Worm (Caenorhabditis elegans) whole organism, L1 larva: ENCODE measurements around the gene nhr-138.

Experiments used
- C04F5.9 ChIP-seq: sonication (generic microtip); optimal IDR thresholded peaks from 2 replicates; lab custom pipeline; 2016; ENCODE audit warnings: missing genetic modification characterization, missing compliant biosample characterization
- C16A3.4 ChIP-seq: fragments of 150-350 bp; optimal IDR thresholded peaks from 2 replicates; lab custom pipeline; 2014; ENCODE audit warnings: missing biosample characterization, missing genetic modification characterization
- alr-1 ChIP-seq: fragments of 200-800 bp; sonication (Bioruptor generic); optimal IDR thresholded peaks from 2 replicates; lab custom pipeline; 2018; ENCODE audit warnings: borderline replicate concordance, mild to moderate bottlenecking, missing genetic modification characterization, missing compliant biosample characterization
- ama-1 ChIP-seq: fragments of 150-350 bp; optimal IDR thresholded peaks from 2 replicates; lab custom pipeline; 2014
- ceh-63 ChIP-seq: fragments of 200-800 bp; sonication (Bioruptor generic); optimal IDR thresholded peaks from 2 replicates; lab custom pipeline; 2018; ENCODE audit warnings: mild to moderate bottlenecking, missing genetic modification characterization, missing compliant biosample characterization
- ceh-82 ChIP-seq, 3 experiments: fragments of 150-350 bp in 1 of 3; sonication (generic microtip) in 2 of 3; optimal IDR thresholded peaks; 2 replicates each; lab custom pipeline; 2014 to 2017; ENCODE audit warnings: missing biosample characterization in 3 of 3, missing genetic modification characterization in 3 of 3
- ces-1 ChIP-seq: fragments of 150-350 bp; optimal IDR thresholded peaks from 2 replicates; lab custom pipeline; 2014; ENCODE audit warnings: missing biosample characterization, missing genetic modification reagents, missing genetic modification characterization
- efl-3 ChIP-seq: fragments of 200-800 bp; sonication (Bioruptor generic); optimal IDR thresholded peaks from 2 replicates; lab custom pipeline; 2018; ENCODE audit warnings: mild to moderate bottlenecking, missing genetic modification characterization, missing compliant biosample characterization
- egl-13 ChIP-seq: sonication (generic microtip); optimal IDR thresholded peaks from 2 replicates; lab custom pipeline; 2016; ENCODE audit warnings: missing genotype, missing genetic modification reagents, missing genetic modification characterization, missing compliant biosample characterization
- elt-2 ChIP-seq: sonication (generic microtip); optimal IDR thresholded peaks from 2 replicates; lab custom pipeline; 2016; ENCODE audit warnings: missing genetic modification characterization, mild to moderate bottlenecking, inconsistent platforms, missing compliant biosample characterization, missing genetic modification reagents
- fos-1 ChIP-seq: fragments of 150-350 bp; optimal IDR thresholded peaks from 2 replicates; lab custom pipeline; 2014; ENCODE audit warnings: missing biosample characterization, missing genetic modification characterization
- hpl-2 ChIP-seq: fragments of 150-350 bp; optimal IDR thresholded peaks from 2 replicates; lab custom pipeline; 2014; ENCODE audit warnings: missing biosample characterization, missing genetic modification reagents, missing genetic modification characterization
- irx-1 ChIP-seq: sonication (generic microtip); optimal IDR thresholded peaks from 2 replicates; lab custom pipeline; 2016; ENCODE audit warnings: missing genetic modification characterization, missing compliant biosample characterization
- isw-1 ChIP-seq: fragments of 200-800 bp; sonication (Bioruptor generic); IDR thresholded peaks from 2 replicates; pipeline ENCODE4 v1.3.6; 2022; ENCODE audit warnings: missing genetic modification characterization, missing compliant biosample characterization
- jun-1 ChIP-seq: fragments of 150-350 bp; optimal IDR thresholded peaks from 2 replicates; lab custom pipeline; 2014; ENCODE audit warnings: missing biosample characterization, missing genetic modification reagents, missing genetic modification characterization
- lin-35 ChIP-seq, 2 experiments: fragments of 150-350 bp; optimal IDR thresholded peaks; 2 replicates each; lab custom pipeline; 2014; ENCODE audit warnings: missing biosample characterization in 2 of 2, missing genetic modification characterization in 2 of 2, missing genetic modification reagents in 2 of 2
- lir-3 ChIP-seq: sonication (generic microtip); optimal IDR thresholded peaks from 2 replicates; lab custom pipeline; 2016; ENCODE audit warnings: mild to moderate bottlenecking, missing genetic modification characterization, moderate library complexity, missing compliant biosample characterization; ENCODE audit not compliant: poor library complexity
- mdl-1 ChIP-seq, 2 experiments: fragments of 150-350 bp; optimal IDR thresholded peaks; 2 replicates each; lab custom pipeline; 2014 to 2017; ENCODE audit warnings: missing biosample characterization in 2 of 2, missing genetic modification characterization in 2 of 2, inconsistent platforms in 1 of 2
- mef-2 ChIP-seq: fragments of 150-350 bp; optimal IDR thresholded peaks from 2 replicates; lab custom pipeline; 2014; ENCODE audit warnings: missing biosample characterization, missing genetic modification characterization
- nhr-11 ChIP-seq: fragments of 150-350 bp; optimal IDR thresholded peaks from 2 replicates; lab custom pipeline; 2014; ENCODE audit warnings: missing biosample characterization, missing genetic modification characterization
- nhr-19 ChIP-seq: fragments of 200-800 bp; sonication (Bioruptor generic); conservative IDR thresholded peaks from 2 replicates; pipeline ENCODE4 v1.3.6; 2022; ENCODE audit warnings: missing genetic modification characterization, missing compliant biosample characterization
- nhr-237 ChIP-seq: fragments of 150-350 bp; optimal IDR thresholded peaks from 2 replicates; lab custom pipeline; 2014; ENCODE audit warnings: missing biosample characterization, missing genetic modification characterization
- nhr-47 ChIP-seq: sonication (generic microtip); optimal IDR thresholded peaks from 2 replicates; lab custom pipeline; 2016; ENCODE audit warnings: mild to moderate bottlenecking, missing genetic modification characterization, moderate library complexity, missing compliant biosample characterization
- nhr-76 ChIP-seq: sonication (generic microtip); optimal IDR thresholded peaks from 2 replicates; lab custom pipeline; 2017; ENCODE audit warnings: missing biosample characterization, missing genetic modification characterization
- nhr-77 ChIP-seq: fragments of 150-350 bp; optimal IDR thresholded peaks from 2 replicates; lab custom pipeline; 2014; ENCODE audit warnings: missing biosample characterization, missing genetic modification characterization
- nhr-85 ChIP-seq: sonication (generic microtip); peaks from one replicate; lab custom pipeline; 2016; ENCODE audit warnings: missing genetic modification characterization, inconsistent platforms, missing compliant biosample characterization
- pag-3 ChIP-seq: sonication (generic microtip); optimal IDR thresholded peaks from 2 replicates; lab custom pipeline; 2017; ENCODE audit warnings: missing genetic modification characterization, mild to moderate bottlenecking, missing compliant biosample characterization, antibody characterized with exemption, borderline replicate concordance; ENCODE audit not compliant: insufficient read depth
- pax-3 ChIP-seq: fragments of 200-800 bp; sonication (Bioruptor generic); optimal IDR thresholded peaks from 2 replicates; lab custom pipeline; 2018; ENCODE audit warnings: mild to moderate bottlenecking, missing genetic modification characterization, moderate library complexity, missing compliant biosample characterization
- pqm-1 ChIP-seq: sonication (generic microtip); optimal IDR thresholded peaks from 3 replicates; lab custom pipeline; 2017; ENCODE audit warnings: missing biosample characterization, missing genetic modification characterization
- rnt-1 ChIP-seq: sonication (generic microtip); optimal IDR thresholded peaks from 2 replicates; lab custom pipeline; 2016; ENCODE audit warnings: mild to moderate bottlenecking, missing genetic modification characterization, moderate library complexity, missing compliant biosample characterization
- skn-1 ChIP-seq: fragments of 150-350 bp; optimal IDR thresholded peaks from 2 replicates; lab custom pipeline; 2014; ENCODE audit warnings: missing biosample characterization, missing genetic modification characterization
- unc-30 ChIP-seq: sonication (generic microtip); optimal IDR thresholded peaks from 2 replicates; lab custom pipeline; 2017; ENCODE audit warnings: missing biosample characterization, missing genetic modification characterization
- zag-1 ChIP-seq: fragments of 150-350 bp; optimal IDR thresholded peaks from 2 replicates; lab custom pipeline; 2014; ENCODE audit warnings: missing biosample characterization, missing genetic modification characterization
- ztf-4 ChIP-seq: fragments of 150-350 bp; optimal IDR thresholded peaks from 2 replicates; lab custom pipeline; 2014; ENCODE audit warnings: missing biosample characterization, missing genetic modification characterization

nhr-138 gene

ce11 chrIV:9677226-9677992 lies 47.6 kb upstream of the nhr-138 start (continued):
- TF ChIP-seq pax-3 (tag; lab: Kevin White, UChicago) (no peak), C16A3.4 (tag; lab: Kevin White, UChicago) (peak; percentile 17), alr-1 (no peak), skn-1 (peak; percentile 67), nhr-19 (GFP tag; lab: Robert Waterston, UW) (peak; percentile 55), jun-1 (tag; lab: Kevin White, UChicago) (peak; percentile 38), pqm-1 (tag; lab: Kevin White, UChicago) (peak; percentile 30), lin-35 (GFP tag; optimal IDR thresholded peaks at IDR 0.05; lab: Kevin White, UChicago) (peak; percentile 55 to 71), elt-2 (tag; lab: Kevin White, UChicago) (peak; percentile 23), ama-1 (lab: Kevin White, UChicago) (no peak), ceh-82 (tag; optimal IDR thresholded peaks at IDR 0.05; lab: Kevin White, UChicago) (peak; percentile 46 to 55 (median 48)), hpl-2 (no peak), zag-1 (tag; lab: Kevin White, UChicago) (peak; percentile 37), mef-2 (tag; lab: Kevin White, UChicago) (no peak), egl-13 (tag; lab: Kevin White, UChicago) (peak; percentile 43), nhr-237 (tag; lab: Kevin White, UChicago) (peak; percentile 17), ztf-4 (tag; lab: Kevin White, UChicago) (peak; percentile 41), nhr-85 (tag; lab: Kevin White, UChicago) (peak; percentile 87), nhr-11 (tag; lab: Kevin White, UChicago) (peak; percentile 65), nhr-47 (tag; lab: Kevin White, UChicago) (peak; percentile 77), isw-1 (GFP tag; lab: Robert Waterston, UW) (peak; percentile 32; the same call in 1 of the 2 replicates)

- TF ChIP-seq efl-3 (GFP tag; lab: Kevin White, UChicago) (no peak), mef-2 (tag; lab: Kevin White, UChicago) (no peak)
Measured at ce11 chrIV:9678007-9678406, 47.0 kb upstream of the nhr-138 start.

ce11 chrIV:9679296-9679695 lies 45.8 kb upstream of the nhr-138 start:
- TF ChIP-seq nhr-85 (tag; lab: Kevin White, UChicago) = peak; percentile 30
- no peak for TF ChIP-seq unc-30 (tag; lab: Kevin White, UChicago)

- TF ChIP-seq fos-1 = no peak
- TF ChIP-seq mdl-1 (tag; optimal IDR thresholded peaks at IDR 0.05; lab: Kevin White, UChicago) = no peak
- TF ChIP-seq ceh-63 (GFP tag; lab: Kevin White, UChicago) = no peak
- TF ChIP-seq rnt-1 (tag; lab: Kevin White, UChicago) = no peak
- no peak for TF ChIP-seq ces-1 (GFP tag; lab: Kevin White, UChicago)
- no peak for TF ChIP-seq C04F5.9 (tag; lab: Kevin White, UChicago)
- TF ChIP-seq pag-3 (tag; lab: Kevin White, UChicago) = no peak
- TF ChIP-seq nhr-76 (tag; lab: Kevin White, UChicago) = no peak
- TF ChIP-seq, all 84 proteins: peak for 0
Measured at ce11 chrIV:9680841-9681240, 44.2 kb upstream of the nhr-138 start, which contains the start of gene ins-8. Gene ins-8, minus strand, starts transcription at chrIV:9680941.

- TF ChIP-seq nhr-77 (no peak), lir-3 (tag; lab: Kevin White, UChicago) (no peak), irx-1 (no peak), elt-2 (tag; lab: Kevin White, UChicago) (peak; percentile 83)
- TF ChIP-seq, all 84 proteins: peak for 1
Measured at ce11 chrIV:9682514-9682913, 42.5 kb upstream of the nhr-138 start, which contains the start of gene ins-7. Gene ins-7, minus strand, starts transcription at chrIV:9682845.
